Fruit fly (Drosophila melanogaster): ENCODE data around the gene CG18281.
A peak's percentile ranks its signal among the peaks of the same experiment; 100 is the strongest.

CG18281 gene

dm6 chr3L:20526196-20526740 is 26.6 kb downstream of the CG18281 start, which contains the start of gene Nubp2:
Gene Nubp2 (plus strand): TSS chr3L:20526576.
- TF ChIP-seq CG5204 (GFP tag; optimal IDR thresholded peaks at IDR 0.05) (peak; percentile 96), Clk (GFP tag; optimal IDR thresholded peaks at IDR 0.05) (peak; percentile 90), Crg-1 (GFP tag; optimal IDR thresholded peaks at IDR 0.05) (peak; percentile 91), cnc (optimal IDR thresholded peaks at IDR 0.05) (no peak), cic (GFP tag; optimal IDR thresholded peaks at IDR 0.05) (peak; percentile 68), kay (GFP tag; ENCODE audit: borderline replicate concordance) (peak; percentile 58), CG7101 (tag; optimal IDR thresholded peaks at IDR 0.05) (peak; percentile 94), CG14711 (tag; optimal IDR thresholded peaks at IDR 0.05) (peak; percentile 88), Hr96 (GFP tag; optimal IDR thresholded peaks at IDR 0.05) (peak; percentile 94), ovo (GFP tag; optimal IDR thresholded peaks at IDR 0.05) (peak; percentile 91), pad (GFP tag; optimal IDR thresholded peaks at IDR 0.05) (peak; percentile 86), CG12768 (GFP tag; optimal IDR thresholded peaks at IDR 0.05) (peak; percentile 93), CG1620 (GFP tag; optimal IDR thresholded peaks at IDR 0.05) (peak; percentile 97), CG33017 (tag; optimal IDR thresholded peaks at IDR 0.05) (peak; percentile 88), tj (GFP tag; optimal IDR thresholded peaks at IDR 0.05) (peak; percentile 87), bab1 (GFP tag; optimal IDR thresholded peaks at IDR 0.05) (peak; percentile 96), CG7045 (GFP tag; optimal IDR thresholded peaks at IDR 0.05) (peak; percentile 96), CG11617 (GFP tag; optimal IDR thresholded peaks at IDR 0.05) (peak; percentile 96), toe (GFP tag; optimal IDR thresholded peaks at IDR 0.05) (peak; percentile 98), Mnt (GFP tag; optimal IDR thresholded peaks at IDR 0.05) (peak; percentile 92)

dm6 chr3L:20529918-20530317 is 30.3 kb downstream of the CG18281 start:
- TF ChIP-seq CG12768 (GFP tag; optimal IDR thresholded peaks at IDR 0.05) = no peak
- TF ChIP-seq kay (GFP tag; ENCODE audit: borderline replicate concordance) = peak; percentile 76

- peak; percentile 94 for TF ChIP-seq tj (GFP tag; optimal IDR thresholded peaks at IDR 0.05)
- TF ChIP-seq bab1 (GFP tag; optimal IDR thresholded peaks at IDR 0.05) = no peak
- no peak for TF ChIP-seq CG7101 (tag; optimal IDR thresholded peaks at IDR 0.05)
- TF ChIP-seq Mnt (GFP tag; optimal IDR thresholded peaks at IDR 0.05) = no peak
- no peak for TF ChIP-seq CG12768 (GFP tag; optimal IDR thresholded peaks at IDR 0.05)
- TF ChIP-seq cnc (optimal IDR thresholded peaks at IDR 0.05) = no peak
- TF ChIP-seq toe (GFP tag; optimal IDR thresholded peaks at IDR 0.05) = no peak
- no peak for TF ChIP-seq Clk (GFP tag; optimal IDR thresholded peaks at IDR 0.05)
- TF ChIP-seq pad (GFP tag; optimal IDR thresholded peaks at IDR 0.05) = no peak
These were observed 30.9 kb downstream of the CG18281 start for dm6 chr3L:20530347-20531177.

dm6 chr3L:20531257-20531656 is 31.6 kb downstream of the CG18281 start:
- no peak for TF ChIP-seq cnc (optimal IDR thresholded peaks at IDR 0.05)
- no peak for TF ChIP-seq CG33017 (tag; optimal IDR thresholded peaks at IDR 0.05)
- TF ChIP-seq cic (GFP tag; optimal IDR thresholded peaks at IDR 0.05) = no peak
- TF ChIP-seq tj (GFP tag; optimal IDR thresholded peaks at IDR 0.05) = no peak
- no peak for TF ChIP-seq ovo (GFP tag; optimal IDR thresholded peaks at IDR 0.05)
- no peak for TF ChIP-seq CG11617 (GFP tag; optimal IDR thresholded peaks at IDR 0.05)
- no peak for TF ChIP-seq CG14711 (tag; optimal IDR thresholded peaks at IDR 0.05)
- no peak for TF ChIP-seq toe (GFP tag; optimal IDR thresholded peaks at IDR 0.05)
- TF ChIP-seq CG1620 (GFP tag; optimal IDR thresholded peaks at IDR 0.05) = no peak
- TF ChIP-seq pad (GFP tag; optimal IDR thresholded peaks at IDR 0.05) = no peak
- no peak for TF ChIP-seq Mnt (GFP tag; optimal IDR thresholded peaks at IDR 0.05)
- TF ChIP-seq CG5204 (GFP tag; optimal IDR thresholded peaks at IDR 0.05) = no peak
- TF ChIP-seq kay (GFP tag; ENCODE audit: borderline replicate concordance) = no peak
- no peak for TF ChIP-seq CG7045 (GFP tag; optimal IDR thresholded peaks at IDR 0.05)
- TF ChIP-seq CG7101 (tag; optimal IDR thresholded peaks at IDR 0.05) = no peak
- no peak for TF ChIP-seq Clk (GFP tag; optimal IDR thresholded peaks at IDR 0.05)
- no peak for TF ChIP-seq CG12768 (GFP tag; optimal IDR thresholded peaks at IDR 0.05)

- TF ChIP-seq CG12768 (GFP tag; optimal IDR thresholded peaks at IDR 0.05) (no peak), tj (GFP tag; optimal IDR thresholded peaks at IDR 0.05) (peak; percentile 65), Clk (GFP tag; optimal IDR thresholded peaks at IDR 0.05) (no peak), bab1 (GFP tag; optimal IDR thresholded peaks at IDR 0.05) (no peak), CG33017 (tag; optimal IDR thresholded peaks at IDR 0.05) (no peak)
These were observed 33.8 kb downstream of the CG18281 start, which contains the start of gene CG13250 for dm6 chr3L:20533409-20533808. Gene CG13250 (plus strand): TSS chr3L:20533709.

- TF ChIP-seq CG14711 (tag; optimal IDR thresholded peaks at IDR 0.05) (no peak), kay (GFP tag; ENCODE audit: borderline replicate concordance) (peak; percentile 63), CG33017 (tag; optimal IDR thresholded peaks at IDR 0.05) (no peak), Mnt (GFP tag; optimal IDR thresholded peaks at IDR 0.05) (no peak), CG11617 (GFP tag; optimal IDR thresholded peaks at IDR 0.05) (no peak)
These were observed 37.3 kb downstream of the CG18281 start for dm6 chr3L:20536919-20537318.
